Fruit fly (Drosophila melanogaster) whole organism, pupa: ENCODE measurements around the gene CG8369.

ENCODE experiments used
- CG10348 ChIP-seq: fragments of 200-800 bp; sonication (Bioruptor generic); IDR thresholded peaks from 2 replicates; pipeline ENCODE4 v1.3.6; 2022; ENCODE audit warnings: missing biosample characterization, missing genetic modification characterization
- CG12605 ChIP-seq: fragments of 200-800 bp; sonication (Bioruptor generic); IDR thresholded peaks from 2 replicates; pipeline ENCODE4 v1.3.6; 2022; ENCODE audit warnings: missing biosample characterization, missing genetic modification characterization
- CG13204 ChIP-seq: fragments of 200-800 bp; sonication (Bioruptor generic); optimal IDR thresholded peaks from 2 replicates; lab custom pipeline; 2018; ENCODE audit warnings: missing biosample characterization, mild to moderate bottlenecking, missing genetic modification characterization, moderate library complexity
- CG14655 ChIP-seq: fragments of 200-800 bp; sonication (Bioruptor generic); optimal IDR thresholded peaks from 3 replicates; lab custom pipeline; 2017; ENCODE audit warnings: mild to moderate bottlenecking, missing biosample characterization, missing genetic modification reagents, missing genetic modification characterization
- CG15710 ChIP-seq: fragments of 200-800 bp; sonication (Bioruptor generic); optimal IDR thresholded peaks from 2 replicates; lab custom pipeline; 2018; ENCODE audit warnings: missing biosample characterization, mild to moderate bottlenecking, missing genetic modification characterization, moderate library complexity
- CG17806 ChIP-seq: fragments of 200-800 bp; sonication (Bioruptor generic); optimal IDR thresholded peaks from 2 replicates; lab custom pipeline; 2018; ENCODE audit warnings: missing biosample characterization, mild to moderate bottlenecking, missing genetic modification characterization, moderate library complexity
- CG32121 ChIP-seq: fragments of 200-800 bp; sonication (Bioruptor generic); IDR thresholded peaks from 2 replicates; pipeline ENCODE4 v1.3.6; 2022; ENCODE audit warnings: missing biosample characterization, missing genetic modification characterization
- CG34367 ChIP-seq: fragments of 200-800 bp; sonication (Bioruptor generic); optimal IDR thresholded peaks from 2 replicates; lab custom pipeline; 2018; ENCODE audit warnings: missing biosample characterization, mild to moderate bottlenecking, missing genetic modification characterization
- CG4496 ChIP-seq: fragments of 200-800 bp; sonication (Bioruptor generic); IDR thresholded peaks from 3 replicates; pipeline ENCODE4 v1.3.6; 2022; ENCODE audit warnings: missing biosample characterization, missing genetic modification characterization
- CG8159 ChIP-seq: fragments of 200-800 bp; sonication (Bioruptor generic); optimal IDR thresholded peaks from 3 replicates; lab custom pipeline; 2018; ENCODE audit warnings: missing biosample characterization, mild to moderate bottlenecking, missing genetic modification characterization, moderate library complexity
- CG8301 ChIP-seq: fragments of 200-800 bp; sonication (Bioruptor generic); optimal IDR thresholded peaks from 2 replicates; lab custom pipeline; 2018; ENCODE audit warnings: missing biosample characterization, mild to moderate bottlenecking, missing genetic modification characterization
- CG9948 ChIP-seq: fragments of 200-800 bp; sonication (Bioruptor generic); optimal IDR thresholded peaks from 2 replicates; lab custom pipeline; 2018; ENCODE audit warnings: missing biosample characterization, mild to moderate bottlenecking, missing genetic modification characterization, moderate library complexity
- D1 ChIP-seq: fragments of 200-800 bp; sonication (Bioruptor generic); optimal IDR thresholded peaks from 2 replicates; lab custom pipeline; 2018; ENCODE audit warnings: missing biosample characterization, mild to moderate bottlenecking, missing genetic modification characterization, moderate library complexity
- EcR ChIP-seq: fragments of 200-800 bp; sonication (Bioruptor generic); optimal IDR thresholded peaks from 3 replicates; lab custom pipeline; 2019; ENCODE audit warnings: missing biosample characterization, missing genetic modification characterization, mild to moderate bottlenecking, moderate library complexity, missing genetic modification reagents
- Ets98B ChIP-seq: fragments of 200-800 bp; sonication (Bioruptor generic); IDR thresholded peaks from 2 replicates; pipeline ENCODE4 v1.3.6; 2022; ENCODE audit warnings: missing biosample characterization, missing genetic modification characterization
- Pif1A ChIP-seq: fragments of 200-800 bp; sonication (Bioruptor generic); optimal IDR thresholded peaks from 3 replicates; lab custom pipeline; 2016; ENCODE audit warnings: missing biosample characterization, missing genetic modification characterization
- Pif1B ChIP-seq: fragments of 200-800 bp; sonication (Bioruptor generic); optimal IDR thresholded peaks from 3 replicates; lab custom pipeline; 2016; ENCODE audit warnings: missing biosample characterization, missing genetic modification characterization
- Snoo ChIP-seq: fragments of 200-800 bp; sonication (Bioruptor generic); optimal IDR thresholded peaks from 3 replicates; lab custom pipeline; 2017; ENCODE audit warnings: missing biosample characterization, mild to moderate bottlenecking, missing genetic modification characterization, inconsistent platforms
- fd96Ca ChIP-seq: fragments of 200-800 bp; sonication (Bioruptor generic); IDR thresholded peaks from 3 replicates; pipeline ENCODE4 v1.3.6; 2022; ENCODE audit warnings: missing biosample characterization, missing genetic modification characterization
- gl ChIP-seq: fragments of 200-800 bp; sonication (Bioruptor generic); optimal IDR thresholded peaks from 2 replicates; lab custom pipeline; 2018; ENCODE audit warnings: missing biosample characterization, mild to moderate bottlenecking, missing genetic modification characterization
- rn ChIP-seq: fragments of 200-800 bp; sonication (Bioruptor generic); IDR thresholded peaks from 2 replicates; pipeline ENCODE4 v1.3.6; 2022; ENCODE audit warnings: missing biosample characterization, missing genetic modification characterization

The CG8369 gene

DNA sequence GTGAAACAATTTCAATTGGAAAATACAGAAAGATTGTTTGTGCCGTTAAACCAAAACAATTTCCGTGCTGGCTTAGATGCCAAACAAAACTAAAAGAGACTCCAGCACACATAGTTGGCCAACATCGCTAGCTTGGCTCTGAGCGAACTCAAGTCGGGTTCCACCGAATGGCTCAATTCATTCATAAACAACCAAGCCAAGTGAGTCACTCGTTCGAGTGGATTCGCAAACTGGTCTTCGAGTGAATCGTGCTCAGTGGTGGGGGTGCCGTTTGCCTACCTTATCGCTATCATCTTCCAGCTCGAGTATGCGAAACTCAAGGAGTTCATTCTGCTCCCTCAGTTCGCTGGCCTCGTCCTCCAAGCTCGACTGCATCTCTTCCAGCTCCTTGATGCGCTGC is 36.4 kb upstream of the CG8369 start:
- no peak for TF ChIP-seq Pif1A (GFP tag; lab: Kevin White, UChicago)
- TF ChIP-seq CG15710, result no peak
- no peak for TF ChIP-seq CG10348 (GFP tag; lab: Robert Waterston, UW)
- peak; percentile 82 for TF ChIP-seq EcR (GFP tag; lab: Kevin White, UChicago)
- no peak for TF ChIP-seq CG13204 (GFP tag; lab: Kevin White, UChicago)
- TF ChIP-seq CG8159 (tag; lab: Kevin White, UChicago), result no peak
- TF ChIP-seq CG8301 (tag; lab: Kevin White, UChicago), result no peak
- TF ChIP-seq rn, result no peak
- no peak for TF ChIP-seq CG12605 (GFP tag; lab: Robert Waterston, UW)
- TF ChIP-seq CG4496, result 0 out of 3 replicates have a peak, but pooled peaks have one; percentile 23

DNA sequence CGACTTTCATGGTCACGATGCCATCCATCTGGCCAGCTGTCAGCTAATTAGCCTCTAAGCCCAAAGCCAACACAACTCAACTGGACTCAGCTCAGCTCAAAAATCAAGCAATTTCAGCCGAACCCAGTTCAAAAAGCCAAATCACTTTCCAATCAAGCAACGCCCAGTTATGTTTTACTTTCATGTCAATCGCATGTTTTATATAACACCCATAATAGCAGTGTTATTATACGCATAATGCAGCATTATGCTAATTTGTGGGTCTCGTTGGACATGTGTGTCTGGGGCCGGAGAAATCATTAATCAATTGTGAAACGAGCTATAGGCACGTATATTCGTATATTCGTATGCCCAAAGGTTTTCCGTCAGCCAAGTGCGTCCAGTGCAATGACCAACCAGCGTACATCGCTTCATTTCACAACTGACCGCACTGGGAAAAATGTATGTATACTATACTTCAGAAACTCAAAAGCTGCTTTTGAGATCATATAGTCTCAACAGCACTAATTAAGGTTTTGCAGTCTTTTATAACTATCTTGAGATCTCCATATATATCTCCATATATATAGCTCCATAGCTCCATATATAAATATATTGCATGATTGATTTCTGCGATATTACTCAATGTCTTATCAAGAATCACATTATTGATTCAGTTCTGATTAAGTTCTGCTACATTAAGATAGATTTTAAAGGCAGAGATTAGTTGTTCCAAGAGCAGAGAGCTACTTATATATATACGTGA is 34.1 kb upstream of the CG8369 start:
- peak; percentile 75 for TF ChIP-seq CG14655
- peak; percentile 8 for TF ChIP-seq gl (tag; lab: Kevin White, UChicago)
- no peak for TF ChIP-seq rn

DNA sequence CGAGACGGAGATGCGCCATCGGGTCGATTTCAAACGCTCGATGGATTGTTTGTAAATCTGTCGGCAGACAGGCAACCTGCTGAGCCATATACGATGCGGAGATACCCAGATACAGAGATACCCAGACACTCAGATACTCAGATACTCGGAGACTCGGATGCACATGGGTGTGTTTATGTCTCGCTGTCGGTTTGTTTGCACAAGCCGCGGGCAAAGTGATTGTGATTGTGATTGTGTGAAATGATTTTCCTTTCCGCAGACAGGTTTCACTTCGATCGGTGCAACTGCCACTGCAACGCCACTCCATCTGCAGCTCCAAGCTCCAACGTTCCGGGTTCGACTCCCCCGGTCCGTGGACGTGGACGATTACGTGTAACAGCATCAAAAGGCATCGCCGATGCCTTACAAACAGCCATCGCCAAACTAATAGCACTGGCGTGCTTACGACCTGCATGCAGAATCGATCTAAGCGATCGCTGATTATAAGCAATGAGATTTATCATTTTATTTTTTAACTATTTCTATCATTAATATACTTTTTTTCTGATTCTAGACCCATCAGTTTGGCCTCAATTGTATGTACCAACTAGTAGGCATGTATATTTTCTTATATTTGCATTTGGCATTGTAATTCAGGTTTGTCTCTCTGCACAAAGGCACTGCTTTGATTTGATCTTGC is 32.9 kb upstream of the CG8369 start:
- TF ChIP-seq CG8159 (tag; lab: Kevin White, UChicago) (peak; percentile 82), CG34367 (tag; lab: Kevin White, UChicago) (peak; percentile 76), CG4496 (peak; percentile 96), CG12605 (GFP tag; lab: Robert Waterston, UW) (peak; percentile 91), CG32121 (peak; percentile 90), EcR (GFP tag; lab: Kevin White, UChicago) (no peak), fd96Ca (GFP tag; lab: Robert Waterston, UW) (peak; percentile 94), Snoo (tag; lab: Kevin White, UChicago) (peak; percentile 27), CG14655 (peak; percentile 89), Pif1A (GFP tag; lab: Kevin White, UChicago) (peak; percentile 97), D1 (tag; lab: Kevin White, UChicago) (no peak), Ets98B (GFP tag; lab: Robert Waterston, UW) (peak; percentile 95), CG9948 (tag; lab: Kevin White, UChicago) (peak; percentile 82), CG15710 (peak; percentile 78), CG13204 (GFP tag; lab: Kevin White, UChicago) (no peak), CG8301 (tag; lab: Kevin White, UChicago) (peak; percentile 82), Pif1B (GFP tag; lab: Kevin White, UChicago) (peak; percentile 98), CG10348 (GFP tag; lab: Robert Waterston, UW) (no peak), gl (tag; lab: Kevin White, UChicago) (peak; percentile 41), CG17806 (peak; percentile 77), rn (peak; percentile 87)
- TF ChIP-seq, all 21 proteins: peak for 17

DNA sequence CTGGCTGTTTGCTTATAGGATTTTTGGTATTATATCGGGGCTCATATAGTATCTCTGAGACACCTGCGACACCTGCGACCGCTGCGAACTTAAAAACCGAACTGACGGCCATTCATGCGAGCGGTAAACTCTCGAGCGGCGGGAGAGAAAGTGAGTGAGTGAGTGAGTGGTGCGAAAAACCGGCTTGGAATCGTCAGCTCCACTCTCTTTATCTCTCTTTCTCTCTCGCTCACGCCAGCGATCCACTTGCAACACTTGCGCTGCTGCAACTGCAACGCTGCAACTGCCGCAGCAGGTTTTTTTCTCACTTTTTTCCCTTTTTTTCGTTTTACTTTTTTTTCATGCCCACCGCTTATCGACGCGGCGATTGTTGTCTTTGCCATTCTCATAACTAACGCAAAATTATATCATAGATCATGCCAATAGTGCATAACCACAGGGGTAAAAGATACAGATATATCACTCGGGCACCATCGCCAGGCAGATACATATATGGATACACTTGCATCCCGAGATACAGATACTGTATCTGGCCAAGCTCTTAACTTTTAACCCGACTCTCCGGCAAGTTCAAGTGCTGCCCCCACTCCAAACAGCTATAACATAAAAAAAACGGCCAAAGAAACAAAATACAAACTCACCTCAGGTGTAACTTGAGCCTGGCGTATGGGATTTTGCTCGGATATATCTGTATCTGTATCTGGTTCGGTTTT is 29.2 kb upstream of the CG8369 start:
- TF ChIP-seq CG34367 (tag; lab: Kevin White, UChicago) (peak; percentile 52), CG15710 (peak; percentile 34), gl (tag; lab: Kevin White, UChicago) (peak; percentile 79), CG14655 (peak; percentile 69), Pif1B (GFP tag; lab: Kevin White, UChicago) (peak; percentile 82), D1 (tag; lab: Kevin White, UChicago) (no peak), EcR (GFP tag; lab: Kevin White, UChicago) (peak; percentile 48), Ets98B (GFP tag; lab: Robert Waterston, UW) (peak; percentile 63), CG8301 (tag; lab: Kevin White, UChicago) (peak; percentile 55), Pif1A (GFP tag; lab: Kevin White, UChicago) (peak; percentile 73), CG9948 (tag; lab: Kevin White, UChicago) (peak; percentile 17), Snoo (tag; lab: Kevin White, UChicago) (no peak), CG17806 (peak; percentile 31), CG10348 (GFP tag; lab: Robert Waterston, UW) (no peak), CG32121 (no peak), CG4496 (peak; percentile 65), CG12605 (GFP tag; lab: Robert Waterston, UW) (peak; percentile 83), fd96Ca (GFP tag; lab: Robert Waterston, UW) (0 out of 3 replicates have a peak, but pooled peaks have one; percentile 52), rn (no peak), CG8159 (tag; lab: Kevin White, UChicago) (peak; percentile 50), CG13204 (GFP tag; lab: Kevin White, UChicago) (peak; percentile 95)

dm6 chr3R:8793726-8794125 is 28.1 kb upstream of the CG8369 start:
- TF ChIP-seq CG17806 (no peak), CG13204 (GFP tag; lab: Kevin White, UChicago) (peak; percentile 19), fd96Ca (GFP tag; lab: Robert Waterston, UW) (0 out of 3 replicates have a peak, but pooled peaks have one; percentile 17)
